Worm (Caenorhabditis elegans) whole organism, mixed stage, embryonic: ENCODE results near the gene aqp-1.

Source experiments
- ceh-39 ChIP-seq: fragments of 150-350 bp; optimal IDR thresholded peaks from 2 replicates; lab custom pipeline; 2014; ENCODE audit warnings: missing biosample characterization, missing genetic modification characterization
- hlh-1 ChIP-seq: fragments of 150-350 bp; optimal IDR thresholded peaks from 2 replicates; lab custom pipeline; 2014; ENCODE audit warnings: missing biosample characterization, missing genetic modification reagents, missing genetic modification characterization
- nhr-28 ChIP-seq: fragments of 150-350 bp; optimal IDR thresholded peaks from 2 replicates; lab custom pipeline; 2014; ENCODE audit warnings: missing biosample characterization, missing genetic modification characterization
- pha-4 ChIP-seq: fragments of 150-350 bp; optimal IDR thresholded peaks from 2 replicates; lab custom pipeline; 2018; ENCODE audit warnings: missing biosample characterization, missing genetic modification reagents, missing genetic modification characterization
- unc-62 ChIP-seq: fragments of 150-350 bp; optimal IDR thresholded peaks from 2 replicates; lab custom pipeline; 2014; ENCODE audit warnings: missing biosample characterization, missing genetic modification reagents, missing genetic modification characterization
- ztf-11 ChIP-seq: fragments of 150-350 bp; optimal IDR thresholded peaks from 2 replicates; lab custom pipeline; 2014; ENCODE audit warnings: missing biosample characterization, missing genetic modification characterization

DNA sequence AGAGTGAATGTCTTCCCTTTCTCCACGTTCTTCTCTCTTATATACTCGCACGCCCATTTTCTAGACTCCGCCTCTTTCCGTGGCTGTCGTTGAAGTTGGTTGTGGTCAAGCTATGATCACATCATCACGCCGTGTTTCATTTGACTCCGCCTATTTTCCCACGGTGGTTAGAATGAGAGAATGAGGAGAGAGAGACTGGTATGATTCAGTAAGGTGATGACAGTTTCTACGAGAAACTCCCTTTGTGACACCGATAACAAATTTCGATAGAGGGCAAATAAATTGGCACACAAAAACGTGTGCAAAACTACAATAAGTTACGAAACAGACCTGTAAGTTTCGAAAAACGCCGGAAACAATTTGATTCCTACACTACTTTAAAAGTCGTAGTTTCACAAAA, 42.4 kb upstream of the aqp-1 start:
- TF ChIP-seq unc-62 (GFP tag; lab: Kevin White, UChicago) (no peak), ztf-11 (tag; lab: Kevin White, UChicago) (no peak), nhr-28 (no peak), hlh-1 (tag; lab: Kevin White, UChicago) (no peak), ceh-39 (tag; lab: Kevin White, UChicago) (no peak), pha-4 (no peak)
